Worm (Caenorhabditis elegans) whole organism, late embryonic: ENCODE data around the gene rps-13.

Source experiments
- C08G9.2 ChIP-seq: sonication (generic microtip); optimal IDR thresholded peaks from 2 replicates; lab custom pipeline; 2016; ENCODE audit warnings: mild to moderate bottlenecking, missing genetic modification characterization, moderate library complexity, missing compliant biosample characterization
- F13H6.1 ChIP-seq: sonication (generic microtip); optimal IDR thresholded peaks from 2 replicates; lab custom pipeline; 2016; ENCODE audit warnings: missing genetic modification characterization, missing compliant biosample characterization
- ama-1 ChIP-seq: fragments of 150-350 bp; optimal IDR thresholded peaks from 2 replicates; lab custom pipeline; 2014
- ceh-19 ChIP-seq: fragments of 200-800 bp; sonication (Bioruptor generic); optimal IDR thresholded peaks from 2 replicates; lab custom pipeline; 2018; ENCODE audit warnings: mild to moderate bottlenecking, missing genetic modification characterization, missing compliant biosample characterization
- ceh-30 ChIP-seq: fragments of 150-350 bp; optimal IDR thresholded peaks from 2 replicates; lab custom pipeline; 2014; ENCODE audit warnings: missing biosample characterization, missing genetic modification characterization
- fkh-10 ChIP-seq: fragments of 150-350 bp; optimal IDR thresholded peaks from 2 replicates; lab custom pipeline; 2014; ENCODE audit warnings: missing biosample characterization, missing genetic modification reagents, missing genetic modification characterization
- fkh-6 ChIP-seq: sonication (generic microtip); optimal IDR thresholded peaks from 2 replicates; lab custom pipeline; 2016; ENCODE audit warnings: missing genetic modification characterization, missing compliant biosample characterization
- gmeb-2 ChIP-seq: sonication (generic microtip); optimal IDR thresholded peaks from 2 replicates; lab custom pipeline; 2016; ENCODE audit warnings: missing genetic modification characterization, inconsistent platforms, missing compliant biosample characterization
- mec-3 ChIP-seq: sonication (generic microtip); optimal IDR thresholded peaks from 2 replicates; lab custom pipeline; 2016; ENCODE audit warnings: borderline replicate concordance, missing genetic modification characterization, missing compliant biosample characterization
- nhr-11 ChIP-seq: fragments of 150-350 bp; optimal IDR thresholded peaks from 2 replicates; lab custom pipeline; 2014; ENCODE audit warnings: missing biosample characterization, missing genetic modification characterization
- pha-2 ChIP-seq: sonication (generic microtip); optimal IDR thresholded peaks from 2 replicates; lab custom pipeline; 2017; ENCODE audit warnings: mild to moderate bottlenecking, missing genetic modification characterization, missing compliant biosample characterization
- pqm-1 ChIP-seq: sonication (generic microtip); optimal IDR thresholded peaks from 2 replicates; lab custom pipeline; 2016; ENCODE audit warnings: missing genetic modification characterization, missing compliant biosample characterization
- rnt-1 ChIP-seq: sonication (generic microtip); optimal IDR thresholded peaks from 2 replicates; lab custom pipeline; 2016; ENCODE audit warnings: missing genetic modification characterization, missing compliant biosample characterization
- unc-3 ChIP-seq, 2 experiments: fragments of 200-800 bp in 1 of 2; sonication (Bioruptor generic) in 1 of 2; sonication (generic microtip) in 1 of 2; conservative IDR thresholded peaks in 1 of 2; optimal IDR thresholded peaks in 1 of 2; 2 replicates each; pipeline versions ENCODE4 v1.3.6 to Lab custom; 2016 to 2022; ENCODE audit warnings: missing compliant biosample characterization in 2 of 2, missing genetic modification characterization in 2 of 2, missing genetic modification reagents in 1 of 2

DNA sequence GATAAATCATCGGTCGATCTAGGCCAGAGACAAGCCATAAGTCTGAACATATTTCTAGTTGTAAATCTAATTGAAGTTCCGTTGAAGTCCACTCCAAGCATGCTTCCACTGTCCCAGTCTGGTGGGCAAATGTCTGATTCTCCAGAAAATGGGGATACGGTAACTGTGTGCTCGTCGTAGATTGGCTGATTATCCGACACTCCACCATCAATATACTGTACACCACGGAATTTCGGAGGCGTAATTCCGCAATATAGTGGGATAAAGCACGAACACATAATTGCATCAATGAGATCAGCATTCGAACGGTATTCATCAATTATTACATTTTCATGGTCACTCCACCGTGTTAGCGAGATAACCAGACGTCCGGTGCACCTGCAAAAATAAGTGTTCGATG, 43.5 kb upstream of the rps-13 start:
- TF ChIP-seq fkh-6 (tag; lab: Kevin White, UChicago) (no peak), pqm-1 (tag; lab: Kevin White, UChicago) (no peak), nhr-11 (tag; lab: Kevin White, UChicago) (no peak), mec-3 (tag; lab: Kevin White, UChicago) (no peak), C08G9.2 (tag; lab: Kevin White, UChicago) (no peak), ceh-30 (no peak), rnt-1 (tag; lab: Kevin White, UChicago) (no peak), pha-2 (tag; lab: Kevin White, UChicago) (no peak), gmeb-2 (tag; lab: Kevin White, UChicago) (no peak), fkh-10 (GFP tag; lab: Kevin White, UChicago) (no peak), unc-3 (GFP tag; conservative IDR thresholded peaks at IDR 0.05; lab: Robert Waterston, UW) (no peak), unc-3 (tag; optimal IDR thresholded peaks at IDR 0.05; lab: Kevin White, UChicago) (no peak), F13H6.1 (tag; lab: Kevin White, UChicago) (no peak), ama-1 (lab: Kevin White, UChicago) (no peak), ceh-19 (GFP tag; lab: Kevin White, UChicago) (no peak)
